Fruit fly (Drosophila melanogaster) whole organism, embryonic: Measurements from ENCODE around the gene CG9737.

Experiments
- Abd-B ChIP-seq: fragments of 200-800 bp; sonication (Bioruptor generic); optimal IDR thresholded peaks from 2 replicates; lab custom pipeline; 2018; ENCODE audit warnings: missing biosample characterization, mild to moderate bottlenecking, missing genetic modification characterization, moderate library complexity
- Aef1 ChIP-seq: fragments of 200-800 bp; sonication (Bioruptor generic); IDR thresholded peaks from 3 replicates; pipeline ENCODE4 v1.3.6; 2022; ENCODE audit warnings: missing biosample characterization, missing genetic modification characterization
- CG1024 ChIP-seq: fragments of 200-800 bp; sonication (Bioruptor generic); IDR thresholded peaks from 2 replicates; pipeline ENCODE4 v1.3.6; 2022; ENCODE audit warnings: missing biosample characterization, missing genetic modification characterization
- CG10274 ChIP-seq: fragments of 200-800 bp; sonication (Bioruptor generic); optimal IDR thresholded peaks from 3 replicates; lab custom pipeline; 2017; ENCODE audit warnings: missing biosample characterization, mild to moderate bottlenecking, missing genetic modification characterization
- CG10565 ChIP-seq: fragments of 200-800 bp; sonication (Bioruptor generic); optimal IDR thresholded peaks from 3 replicates; lab custom pipeline; 2016; ENCODE audit warnings: missing biosample characterization, mild to moderate bottlenecking, missing genetic modification characterization
- CG10654 ChIP-seq: fragments of 200-800 bp; sonication (Bioruptor generic); optimal IDR thresholded peaks from 2 replicates; lab custom pipeline; 2016; ENCODE audit warnings: missing biosample characterization, missing genetic modification characterization
- CG11085 ChIP-seq: fragments of 200-800 bp; sonication (Bioruptor generic); IDR thresholded peaks from 2 replicates; pipeline ENCODE4 v1.3.6; 2022; ENCODE audit warnings: missing biosample characterization, missing genetic modification characterization
- CG11093 ChIP-seq: fragments of 200-800 bp; sonication (Bioruptor generic); IDR thresholded peaks from 3 replicates; pipeline ENCODE4 v1.3.6; 2022; ENCODE audit warnings: missing biosample characterization, missing genetic modification characterization
- CG11504 ChIP-seq: fragments of 200-800 bp; sonication (Bioruptor generic); optimal IDR thresholded peaks from 3 replicates; lab custom pipeline; 2019; ENCODE audit warnings: missing biosample characterization, mild to moderate bottlenecking, missing genetic modification characterization, moderate library complexity
- CG11560 ChIP-seq: fragments of 200-800 bp; sonication (Bioruptor generic); IDR thresholded peaks from 3 replicates; pipeline ENCODE4 v1.3.6; 2022; ENCODE audit warnings: missing biosample characterization, missing genetic modification characterization
- CG11723 ChIP-seq: fragments of 200-800 bp; sonication (Bioruptor generic); optimal IDR thresholded peaks from 2 replicates; lab custom pipeline; 2017; ENCODE audit warnings: missing biosample characterization, mild to moderate bottlenecking, missing genetic modification characterization
- CG12942 ChIP-seq: fragments of 200-800 bp; sonication (Bioruptor generic); optimal IDR thresholded peaks from 3 replicates; lab custom pipeline; 2016; ENCODE audit warnings: missing biosample characterization, missing genetic modification characterization
- CG1647 ChIP-seq: fragments of 200-800 bp; sonication (Bioruptor generic); optimal IDR thresholded peaks from 3 replicates; lab custom pipeline; 2016; ENCODE audit warnings: missing biosample characterization, missing genetic modification characterization
- CG17829 ChIP-seq: fragments of 200-800 bp; optimal IDR thresholded peaks from 2 replicates; lab custom pipeline; 2019; ENCODE audit warnings: missing biosample characterization, mild to moderate bottlenecking, missing genetic modification characterization, moderate library complexity
- CG17912 ChIP-seq: fragments of 200-800 bp; sonication (Bioruptor generic); optimal IDR thresholded peaks from 2 replicates; lab custom pipeline; 2018; ENCODE audit warnings: missing biosample characterization, mild to moderate bottlenecking, missing genetic modification characterization
- CG3065 ChIP-seq: fragments of 200-800 bp; sonication (Bioruptor generic); optimal IDR thresholded peaks from 2 replicates; lab custom pipeline; 2016; ENCODE audit warnings: missing biosample characterization, missing genetic modification characterization
- CG32767 ChIP-seq: fragments of 200-800 bp; sonication (Bioruptor generic); IDR thresholded peaks from 2 replicates; pipeline ENCODE4 v1.3.6; 2022; ENCODE audit warnings: missing biosample characterization, missing genetic modification characterization
- CG3726 ChIP-seq: fragments of 200-800 bp; sonication (Bioruptor generic); IDR thresholded peaks from 3 replicates; pipeline ENCODE4, ENCODE4 v1.3.6; 2022; ENCODE audit warnings: missing biosample characterization, missing genetic modification characterization
- CG4360 ChIP-seq: fragments of 200-800 bp; sonication (Bioruptor generic); IDR thresholded peaks from 2 replicates; pipeline ENCODE4 v1.3.6; 2022; ENCODE audit warnings: missing biosample characterization, missing genetic modification characterization
- CG6791 ChIP-seq: fragments of 200-800 bp; sonication (Bioruptor generic); IDR thresholded peaks from 3 replicates; pipeline ENCODE4 v1.3.6; 2022; ENCODE audit warnings: missing biosample characterization, missing genetic modification characterization; ENCODE audit not compliant: partially characterized antibody
- CG8359 ChIP-seq: fragments of 200-800 bp; sonication (Bioruptor generic); optimal IDR thresholded peaks from 2 replicates; lab custom pipeline; 2017; ENCODE audit warnings: missing biosample characterization, mild to moderate bottlenecking, missing genetic modification characterization, borderline replicate concordance
- CG8478 ChIP-seq: fragments of >200 bp; optimal IDR thresholded peaks from 2 replicates; lab custom pipeline; 2018
- CG8924 ChIP-seq: fragments of 200-800 bp; optimal IDR thresholded peaks from 3 replicates; lab custom pipeline; 2019; ENCODE audit warnings: missing biosample characterization, mild to moderate bottlenecking, missing genetic modification characterization, moderate library complexity
- CrebB ChIP-seq: fragments of 200-800 bp; sonication (Bioruptor generic); optimal IDR thresholded peaks from 3 replicates; lab custom pipeline; 2018; ENCODE audit warnings: missing biosample characterization, mild to moderate bottlenecking, missing genetic modification characterization
- Dip3 ChIP-seq: fragments of 200-800 bp; sonication (Bioruptor generic); optimal IDR thresholded peaks from 3 replicates; lab custom pipeline; 2016; ENCODE audit warnings: missing biosample characterization, missing genetic modification characterization
- Gsc ChIP-seq: fragments of 200-800 bp; sonication (Bioruptor generic); IDR thresholded peaks from 2 replicates; pipeline ENCODE4 v1.3.6; 2022; ENCODE audit warnings: missing biosample characterization, missing genetic modification characterization
- HLH4C ChIP-seq: fragments of 200-800 bp; sonication (Bioruptor generic); IDR thresholded peaks from 3 replicates; pipeline ENCODE4 v1.3.6; 2022; ENCODE audit warnings: missing biosample characterization, missing genetic modification characterization; ENCODE audit not compliant: partially characterized antibody
- Sox100B ChIP-seq: fragments of 200-800 bp; sonication (Bioruptor generic); optimal IDR thresholded peaks from 3 replicates; lab custom pipeline; 2018; ENCODE audit warnings: missing biosample characterization, mild to moderate bottlenecking, missing genetic modification characterization
- TFAM ChIP-seq: fragments of 200-800 bp; sonication (Bioruptor generic); optimal IDR thresholded peaks from 2 replicates; lab custom pipeline; 2017; ENCODE audit warnings: missing biosample characterization, missing genetic modification characterization, inconsistent platforms
- Vsx1 ChIP-seq: fragments of 200-800 bp; sonication (Bioruptor generic); optimal IDR thresholded peaks from 2 replicates; lab custom pipeline; 2017; ENCODE audit warnings: missing biosample characterization, mild to moderate bottlenecking, missing genetic modification characterization, missing genetic modification reagents
- ac ChIP-seq: fragments of 200-800 bp; sonication (Bioruptor generic); optimal IDR thresholded peaks from 3 replicates; lab custom pipeline; 2017; ENCODE audit warnings: missing biosample characterization, mild to moderate bottlenecking, missing genetic modification characterization
- al ChIP-seq: fragments of 200-800 bp; sonication (Bioruptor generic); IDR thresholded peaks from 2 replicates; pipeline ENCODE4 v1.3.6; 2022; ENCODE audit warnings: missing biosample characterization, missing genetic modification characterization
- amos ChIP-seq: fragments of 200-800 bp; sonication (Bioruptor generic); IDR thresholded peaks from 2 replicates; pipeline ENCODE4 v1.3.6; 2022; ENCODE audit warnings: missing biosample characterization, missing genetic modification characterization; ENCODE audit not compliant: partially characterized antibody
- aop ChIP-seq: fragments of 200-800 bp; sonication (Bioruptor generic); IDR thresholded peaks from 2 replicates; pipeline ENCODE4 v1.3.6; 2022; ENCODE audit warnings: missing biosample characterization, missing genetic modification characterization
- croc ChIP-seq: fragments of 200-800 bp; sonication (Bioruptor generic); conservative IDR thresholded peaks from 3 replicates; pipeline ENCODE4 v1.3.6; 2022; ENCODE audit warnings: missing biosample characterization, missing genetic modification characterization
- dmrt99B ChIP-seq: fragments of 200-800 bp; sonication (Bioruptor generic); optimal IDR thresholded peaks from 2 replicates; lab custom pipeline; 2018; ENCODE audit warnings: missing biosample characterization, mild to moderate bottlenecking, missing genetic modification characterization, moderate library complexity
- exex ChIP-seq: fragments of 200-800 bp; sonication (Bioruptor generic); optimal IDR thresholded peaks from 4 replicates; lab custom pipeline; 2018; ENCODE audit warnings: missing biosample characterization, mild to moderate bottlenecking, missing genetic modification characterization, moderate library complexity
- gro ChIP-seq: fragments of 200-800 bp; sonication (Bioruptor generic); optimal IDR thresholded peaks from 2 replicates; lab custom pipeline; 2016; ENCODE audit warnings: missing biosample characterization, missing genetic modification characterization
- gsb-n ChIP-seq: fragments of 200-800 bp; sonication (Bioruptor generic); optimal IDR thresholded peaks from 3 replicates; lab custom pipeline; 2018; ENCODE audit warnings: missing biosample characterization, mild to moderate bottlenecking, missing genetic modification characterization
- h ChIP-seq: fragments of >200 bp; optimal IDR thresholded peaks from 2 replicates; lab custom pipeline; 2017
- her ChIP-seq: fragments of 200-800 bp; sonication (Bioruptor generic); optimal IDR thresholded peaks from 2 replicates; lab custom pipeline; 2016; ENCODE audit warnings: missing biosample characterization, missing genetic modification characterization
- hkb ChIP-seq, 2 experiments: fragments of 200-800 bp in 1 of 2; fragments of >200 bp in 1 of 2; sonication (Bioruptor generic) in 1 of 2; IDR thresholded peaks in 1 of 2; optimal IDR thresholded peaks in 1 of 2; 2 replicates each; pipeline versions ENCODE4 v1.3.6 to Lab custom; 2017 to 2022; ENCODE audit warnings: missing biosample characterization in 1 of 2, missing genetic modification characterization in 1 of 2
- hth ChIP-seq: fragments of >200 bp; optimal IDR thresholded peaks from 2 replicates; lab custom pipeline; 2017; ENCODE audit warnings: inconsistent platforms
- ind ChIP-seq: fragments of 200-800 bp; sonication (Bioruptor generic); optimal IDR thresholded peaks from 3 replicates; lab custom pipeline; 2016; ENCODE audit warnings: missing biosample characterization, missing genetic modification characterization
- onecut ChIP-seq: fragments of 200-800 bp; sonication (Bioruptor generic); IDR thresholded peaks from 2 replicates; pipeline ENCODE4 v1.3.6; 2022; ENCODE audit warnings: missing biosample characterization, missing genetic modification characterization
- pnt ChIP-seq: fragments of 200-800 bp; sonication (Bioruptor generic); optimal IDR thresholded peaks from 3 replicates; lab custom pipeline; 2016; ENCODE audit warnings: missing biosample characterization, missing genetic modification characterization
- pros ChIP-seq: fragments of 200-800 bp; sonication (Bioruptor generic); optimal IDR thresholded peaks from 3 replicates; lab custom pipeline; 2019; ENCODE audit warnings: missing biosample characterization, mild to moderate bottlenecking, missing genetic modification characterization, moderate library complexity
- slou ChIP-seq: fragments of 200-800 bp; sonication (Bioruptor generic); optimal IDR thresholded peaks from 3 replicates; lab custom pipeline; 2016; ENCODE audit warnings: missing biosample characterization, missing genetic modification characterization
- so ChIP-seq: fragments of 200-800 bp; sonication (Bioruptor generic); IDR thresholded peaks from 3 replicates; pipeline ENCODE4 v1.3.6; 2022; ENCODE audit warnings: missing biosample characterization, missing genetic modification characterization
- tio ChIP-seq: fragments of 200-800 bp; sonication (Bioruptor generic); optimal IDR thresholded peaks from 2 replicates; lab custom pipeline; 2017; ENCODE audit warnings: missing biosample characterization, missing genetic modification characterization, inconsistent platforms

Gene CG9737

dm6 chr3R:30208766-30209484 lies 34.2 kb downstream of the CG9737 start, which contains the start of gene RpS7 (continued):
- peak; percentile 35 for TF ChIP-seq ind (GFP tag; lab: Kevin White, UChicago)
- peak; percentile 80 for TF ChIP-seq CG11085
- peak; percentile 43; the same call in 1 of the 2 replicates for TF ChIP-seq CG4360 (GFP tag; lab: Robert Waterston, UW)
- peak; percentile 78 for TF ChIP-seq CG17829 (tag; lab: Kevin White, UChicago)
- TF ChIP-seq gsb-n (tag; lab: Kevin White, UChicago), result peak; percentile 46
- TF ChIP-seq onecut (GFP tag; lab: Robert Waterston, UW), result peak; percentile 80
- peak; percentile 48 for TF ChIP-seq ac (GFP tag; lab: Kevin White, UChicago)
- TF ChIP-seq her, result peak; percentile 96
- peak; percentile 45 for TF ChIP-seq Dip3 (GFP tag; lab: Kevin White, UChicago)
- TF ChIP-seq CG8478 (lab: Kevin White, UChicago), result no peak
- TF ChIP-seq CG17912, result peak; percentile 84
- peak; percentile 58 for TF ChIP-seq CG11504
- peak; percentile 45 for TF ChIP-seq gro (GFP tag; lab: Kevin White, UChicago)
- 0 out of 2 replicates have a peak, but pooled peaks have one; percentile 43 for TF ChIP-seq CG32767 (GFP tag; lab: Robert Waterston, UW)
- TF ChIP-seq CG11560 (tag; lab: Robert Waterston, UW), result peak; percentile 49; the same call in 1 of the 3 replicates
- peak; percentile 23 for TF ChIP-seq slou (GFP tag; lab: Kevin White, UChicago)
- peak; percentile 48; the same call in 2 of the 3 replicates for TF ChIP-seq Aef1 (GFP tag; lab: Robert Waterston, UW)
- TF ChIP-seq TFAM, result peak; percentile 20
- peak; percentile 62; the same call in 2 of the 3 replicates for TF ChIP-seq croc (GFP tag; lab: Robert Waterston, UW)
- TF ChIP-seq exex (tag; lab: Kevin White, UChicago), result peak; percentile 39
- no peak for TF ChIP-seq Gsc
- TF ChIP-seq CG12942, result peak; percentile 2
- peak; percentile 53; the same call in 2 of the 3 replicates for TF ChIP-seq CG11093 (GFP tag; lab: Robert Waterston, UW)
- peak; percentile 58 for TF ChIP-seq CG10274 (GFP tag; lab: Kevin White, UChicago)
- TF ChIP-seq CG6791 (GFP tag; lab: Robert Waterston, UW), result peak; percentile 94
- TF ChIP-seq h, result no peak
- 0 out of 3 replicates have a peak, but pooled peaks have one; percentile 31 for TF ChIP-seq so (GFP tag; lab: Robert Waterston, UW)
- no peak for TF ChIP-seq hth (lab: Kevin White, UChicago)
- no peak for TF ChIP-seq CG10565 (GFP tag; lab: Kevin White, UChicago)
- peak; percentile 30 for TF ChIP-seq CG1647 (GFP tag; lab: Kevin White, UChicago)
- no peak for TF ChIP-seq aop (GFP tag; lab: Robert Waterston, UW)
- peak; percentile 96 for TF ChIP-seq HLH4C (GFP tag; lab: Robert Waterston, UW)
- TF ChIP-seq Abd-B (GFP tag; lab: Kevin White, UChicago), result no peak
- TF ChIP-seq Vsx1 (GFP tag; lab: Kevin White, UChicago), result peak; percentile 74
- peak; percentile 76 for TF ChIP-seq CG3726 (GFP tag; lab: Robert Waterston, UW)
- peak; percentile 55 for TF ChIP-seq CG10654 (GFP tag; lab: Kevin White, UChicago)
- peak; percentile 87 for TF ChIP-seq Sox100B (GFP tag; lab: Kevin White, UChicago)
- TF ChIP-seq hkb (optimal IDR thresholded peaks at IDR 0.05; lab: Kevin White, UChicago), result peak; percentile 36
- TF ChIP-seq hkb (GFP tag; IDR thresholded peaks at IDR 0.05; lab: Robert Waterston, UW), result peak; percentile 81
- peak; percentile 96 for TF ChIP-seq amos (GFP tag; lab: Robert Waterston, UW)
- no peak for TF ChIP-seq pnt (GFP tag; lab: Kevin White, UChicago)
- peak; percentile 62 for TF ChIP-seq CG8924
- peak; percentile 67 for TF ChIP-seq CG1024
- TF ChIP-seq dmrt99B, result peak; percentile 74
- peak; percentile 60 for TF ChIP-seq CG8359 (GFP tag; lab: Kevin White, UChicago)
- peak; percentile 58 for TF ChIP-seq tio (GFP tag; lab: Kevin White, UChicago)
- TF ChIP-seq pros (GFP tag; lab: Kevin White, UChicago), result peak; percentile 33
- no peak for TF ChIP-seq CG3065 (GFP tag; lab: Kevin White, UChicago)
- no peak; the same call in 1 of the 2 replicates for TF ChIP-seq al (GFP tag; lab: Robert Waterston, UW)
- TF ChIP-seq CrebB (tag; lab: Kevin White, UChicago), result peak; percentile 84
- peak; percentile 60 for TF ChIP-seq CG11723 (GFP tag; lab: Kevin White, UChicago)
